Worm (Caenorhabditis elegans) whole organism, dauer: Measurements from ENCODE around the gene K07F5.6.
"Not testable (repeated sequence)": the region's sequence is repeated elsewhere in the genome, so short reads cannot be mapped to it uniquely, and the experiment has no call there.

Source experiments
- unc-62 ChIP-seq: sonication (generic microtip); optimal IDR thresholded peaks from 2 replicates; lab custom pipeline; 2017; ENCODE audit warnings: missing biosample characterization, missing genetic modification reagents, missing genetic modification characterization

The K07F5.6 gene

ce11 chrIV:9846574-9846973 is at the start of gene K07F5.6:
K07F5.6 (minus strand) TSS chrIV:9846674.
- no peak for TF ChIP-seq unc-62 (GFP tag; lab: Kevin White, UChicago)

ce11 chrIV:9895088-9895487 is 48.6 kb upstream of the K07F5.6 start, which contains the start of gene ssp-32:
ssp-32 (plus strand) TSS chrIV:9895388.
- no peak for TF ChIP-seq unc-62 (GFP tag; lab: Kevin White, UChicago)

- not testable (repeated sequence) for TF ChIP-seq unc-62 (GFP tag; lab: Kevin White, UChicago)
Observed at ce11 chrIV:9894331-9894730, 47.9 kb upstream of the K07F5.6 start, which contains the start of gene msp-77. msp-77 (plus strand) TSS chrIV:9894631.

DNA sequence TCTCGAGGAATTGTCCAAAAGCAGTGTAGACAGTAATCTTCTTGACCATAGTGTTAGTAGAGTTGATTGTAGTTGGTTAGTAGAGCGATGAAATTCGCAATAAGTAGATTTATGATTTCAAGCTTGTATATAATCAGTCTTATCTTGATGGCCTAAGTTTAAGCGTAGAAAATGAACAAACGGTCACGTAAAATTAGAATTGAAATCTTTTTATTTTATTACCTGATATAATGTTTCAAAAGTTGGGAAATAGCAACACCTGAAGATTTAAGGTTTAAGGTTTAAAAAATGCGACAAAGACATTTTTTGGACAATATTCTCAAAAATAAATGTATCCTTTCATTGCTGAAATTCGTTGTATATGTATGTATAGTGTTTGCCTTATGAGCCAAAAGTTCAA is 47.2 kb upstream of the K07F5.6 start, which contains the start of gene sss-1:
sss-1 (minus strand) TSS at position 101 of the 400 bp plus-strand sequence.
- TF ChIP-seq unc-62 (GFP tag; lab: Kevin White, UChicago), result not testable (repeated sequence)

ce11 chrIV:9891938-9892337 is 45.5 kb upstream of the K07F5.6 start, which contains the start of gene F32B6.4:
F32B6.4 (minus strand) TSS chrIV:9892038.
- no peak for TF ChIP-seq unc-62 (GFP tag; lab: Kevin White, UChicago)

ce11 chrIV:9889857-9890256 is 43.4 kb upstream of the K07F5.6 start, which contains the start of gene ttbk-3:
ttbk-3 (minus strand) TSS chrIV:9889957.
- TF ChIP-seq unc-62 (GFP tag; lab: Kevin White, UChicago), result no peak

ce11 chrIV:9884257-9884656 is 37.8 kb upstream of the K07F5.6 start, which contains the start of the genes prp-18 and mccc-1:
prp-18 (minus strand) TSS chrIV:9884383.
mccc-1 (plus strand) TSS chrIV:9884570.
- TF ChIP-seq unc-62 (GFP tag; lab: Kevin White, UChicago), result no peak

DNA sequence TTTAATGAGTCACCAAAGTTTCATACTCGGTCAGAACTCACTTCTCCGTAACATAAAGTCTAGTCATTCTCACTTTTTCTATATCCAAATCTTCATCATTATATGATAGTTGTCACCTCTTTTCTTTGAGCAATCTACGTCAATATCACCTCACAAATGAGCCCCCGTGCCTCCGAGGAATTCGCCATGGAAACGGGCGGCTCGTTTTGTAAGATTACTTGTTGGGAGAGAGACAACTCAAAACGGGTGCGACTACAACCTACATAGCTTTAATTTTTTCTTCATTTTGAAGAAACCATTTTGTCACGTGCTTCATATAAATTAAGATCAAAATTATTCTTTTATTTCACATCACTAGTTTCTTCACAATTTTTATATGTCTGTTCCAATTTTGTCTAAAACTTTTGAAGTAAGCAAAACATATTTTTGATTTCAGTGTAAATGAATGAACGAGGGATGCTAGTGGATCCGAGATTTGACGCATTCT is 32.5 kb upstream of the K07F5.6 start, which contains the start of gene nhr-4:
nhr-4 (plus strand) TSS at position 437 of the 487 bp plus-strand sequence.
- TF ChIP-seq unc-62 (GFP tag; lab: Kevin White, UChicago), result no peak

- TF ChIP-seq unc-62 (GFP tag; lab: Kevin White, UChicago), result no peak
Observed at ce11 chrIV:9875646-9876045, 29.2 kb upstream of the K07F5.6 start.

ce11 chrIV:9873837-9874236 is 27.4 kb upstream of the K07F5.6 start:
- TF ChIP-seq unc-62 (GFP tag; lab: Kevin White, UChicago), result no peak

ce11 chrIV:9872786-9873185 is 26.3 kb upstream of the K07F5.6 start:
- no peak for TF ChIP-seq unc-62 (GFP tag; lab: Kevin White, UChicago)

ce11 chrIV:9872210-9872609 is 25.7 kb upstream of the K07F5.6 start:
- TF ChIP-seq unc-62 (GFP tag; lab: Kevin White, UChicago), result no peak

ce11 chrIV:9869344-9869743 is 22.9 kb upstream of the K07F5.6 start:
- TF ChIP-seq unc-62 (GFP tag; lab: Kevin White, UChicago), result no peak

DNA sequence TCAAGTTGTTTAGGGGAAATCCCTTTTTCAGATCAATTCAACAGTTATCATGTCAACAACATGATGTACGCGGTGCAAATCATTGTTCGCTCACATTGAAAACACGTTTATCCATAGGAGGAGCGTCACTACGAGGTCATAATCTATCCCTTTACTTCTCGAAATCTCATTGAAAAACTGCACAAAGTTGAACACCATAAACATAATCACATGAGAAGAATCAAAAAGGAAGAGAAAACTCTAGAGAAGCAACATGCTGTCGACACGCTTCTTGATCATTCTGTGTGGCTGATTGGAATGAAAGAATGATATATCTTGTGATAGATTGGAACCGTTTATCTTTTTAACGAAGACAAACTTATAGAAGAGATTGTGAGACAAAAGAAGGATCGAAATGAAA is 21.4 kb upstream of the K07F5.6 start:
- no peak for TF ChIP-seq unc-62 (GFP tag; lab: Kevin White, UChicago)

- TF ChIP-seq unc-62 (GFP tag; lab: Kevin White, UChicago), result no peak
Observed at ce11 chrIV:9866865-9867264, 20.4 kb upstream of the K07F5.6 start.

DNA sequence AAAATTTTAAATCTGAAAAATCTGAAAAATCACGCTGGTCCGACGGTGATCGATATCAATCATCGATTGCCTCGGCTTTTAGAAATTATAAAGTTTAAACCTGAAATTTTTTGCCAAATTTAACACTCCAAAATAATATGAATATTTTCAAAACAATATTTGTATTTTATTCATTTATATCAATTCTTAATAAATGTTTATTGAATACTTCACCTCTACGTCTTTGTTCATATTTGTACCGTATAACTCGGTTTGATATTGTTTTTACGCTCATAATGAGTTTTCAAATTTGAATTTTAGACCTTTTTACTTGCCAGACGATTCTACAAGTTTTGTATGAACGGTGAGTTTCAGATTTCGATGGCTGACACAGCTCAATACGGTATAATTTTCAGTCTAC is 18.3 kb upstream of the K07F5.6 start, which contains the start of the genes K07F5.15 and K07F5.22:
K07F5.15 (plus strand) TSS at position 301 of the 400 bp plus-strand sequence.
K07F5.22 (plus strand) TSS at position 301 of the 400 bp plus-strand sequence.
- no peak for TF ChIP-seq unc-62 (GFP tag; lab: Kevin White, UChicago)

DNA sequence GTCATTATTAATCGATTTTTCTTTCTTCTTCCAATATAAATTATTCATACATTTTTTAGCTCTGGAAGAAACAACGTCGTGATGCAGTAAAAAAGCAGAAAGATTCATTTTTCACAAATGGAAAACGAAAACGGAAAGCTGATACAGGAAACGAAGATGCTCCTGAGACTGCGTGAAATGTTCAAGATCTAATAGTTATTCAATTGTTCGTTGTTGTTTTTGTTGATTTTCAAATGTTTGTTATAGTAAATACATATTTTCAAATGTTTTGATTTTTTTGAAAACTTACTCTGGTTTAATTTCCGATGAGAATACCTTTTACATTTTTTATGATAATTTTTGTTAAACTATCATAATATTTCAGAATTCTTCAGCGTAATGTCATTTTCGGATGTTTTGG is 17.3 kb upstream of the K07F5.6 start, which contains the start of gene K07F5.16:
K07F5.16 (plus strand) TSS at position 301 of the 400 bp plus-strand sequence.
- TF ChIP-seq unc-62 (GFP tag; lab: Kevin White, UChicago), result no peak
